Fruit fly (Drosophila melanogaster): ENCODE measurements around the gene Ptp61F.

Gene Ptp61F

DNA sequence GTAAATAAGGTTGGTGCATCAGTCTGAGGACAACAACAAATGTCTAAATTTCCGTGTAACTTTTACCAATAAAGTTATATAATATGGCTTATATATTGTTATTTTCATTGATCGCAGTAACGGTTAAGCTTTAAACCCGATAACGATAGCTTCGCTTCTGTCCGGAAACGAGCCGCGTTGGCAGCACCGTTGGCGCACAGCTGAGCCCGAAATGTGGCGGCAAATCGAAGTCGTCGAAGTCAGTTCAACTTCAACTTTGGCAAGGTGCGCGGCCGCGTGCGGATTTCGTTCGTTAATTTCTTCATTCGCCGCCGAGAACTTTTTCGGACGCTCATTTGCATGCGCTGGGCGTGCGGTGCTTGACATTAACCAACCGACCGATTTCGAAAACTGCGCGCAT is 156.8 kb downstream of the Ptp61F start, which contains the start of gene Myo61F (continued):
- no peak for TF ChIP-seq CG12659 (GFP tag; optimal IDR thresholded peaks at IDR 0.05)
- TF ChIP-seq NC2α (GFP tag; optimal IDR thresholded peaks at IDR 0.05): no peak
- TF ChIP-seq CG13624 (GFP tag; optimal IDR thresholded peaks at IDR 0.05): no peak
- no peak for TF ChIP-seq sens-2 (GFP tag; IDR thresholded peaks at IDR 0.05)
- no peak for TF ChIP-seq sc (optimal IDR thresholded peaks at IDR 0.05)
- TF ChIP-seq sc (GFP tag; optimal IDR thresholded peaks at IDR 0.05): no peak
- no peak for TF ChIP-seq CG33557 (GFP tag; optimal IDR thresholded peaks at IDR 0.05)
- no peak for TF ChIP-seq CG3407 (GFP tag; optimal IDR thresholded peaks at IDR 0.05)
- TF ChIP-seq CG3995 (GFP tag; optimal IDR thresholded peaks at IDR 0.05): peak; percentile 87
- TF ChIP-seq zf30C (GFP tag; optimal IDR thresholded peaks at IDR 0.05): no peak
- TF ChIP-seq Adf1 (GFP tag; IDR thresholded peaks at IDR 0.05): peak; percentile 88
- TF ChIP-seq kah (GFP tag; optimal IDR thresholded peaks at IDR 0.05): no peak
- peak in 1 of 2 experiments; percentile 94 for TF ChIP-seq Pdp1 (GFP tag; optimal IDR thresholded peaks at IDR 0.05)
- no peak for TF ChIP-seq CG4328 (GFP tag; optimal IDR thresholded peaks at IDR 0.05)
- TF ChIP-seq TFAM (GFP tag; optimal IDR thresholded peaks at IDR 0.05): no peak
- TF ChIP-seq CG11504 (tag; optimal IDR thresholded peaks at IDR 0.05): no peak
- no peak for TF ChIP-seq abd-A (tag; optimal IDR thresholded peaks at IDR 0.05)
- TF ChIP-seq BEAF-32 (GFP tag; optimal IDR thresholded peaks at IDR 0.05): peak; percentile 21
- no peak for TF ChIP-seq wdn (GFP tag; IDR thresholded peaks at IDR 0.05)
- no peak for TF ChIP-seq odd (GFP tag; optimal IDR thresholded peaks at IDR 0.05)
- no peak for TF ChIP-seq Optix (GFP tag; IDR thresholded peaks at IDR 0.05)
- TF ChIP-seq Scr (GFP tag; IDR thresholded peaks at IDR 0.05; ENCODE audit: partially characterized antibody): peak; percentile 54
- TF ChIP-seq unc-4 (GFP tag; IDR thresholded peaks at IDR 0.05; ENCODE audit: partially characterized antibody): peak; percentile 53
- peak; percentile 74 for TF ChIP-seq pzg (GFP tag; optimal IDR thresholded peaks at IDR 0.05)
- TF ChIP-seq CG3065 (GFP tag; optimal IDR thresholded peaks at IDR 0.05): no peak
- no peak for TF ChIP-seq Xbp1 (GFP tag; optimal IDR thresholded peaks at IDR 0.05)
- no peak for TF ChIP-seq CG9876 (GFP tag; optimal IDR thresholded peaks at IDR 0.05)
- TF ChIP-seq tup (GFP tag; optimal IDR thresholded peaks at IDR 0.05): no peak
- TF ChIP-seq grau (tag; optimal IDR thresholded peaks at IDR 0.05): no peak
- TF ChIP-seq otp (GFP tag; IDR thresholded peaks at IDR 0.05): no peak
- no peak for TF ChIP-seq Chrac-16 (GFP tag; optimal IDR thresholded peaks at IDR 0.05)
- TF ChIP-seq bowl (GFP tag; IDR thresholded peaks at IDR 0.05): no peak
- peak; percentile 46 for TF ChIP-seq onecut (GFP tag; IDR thresholded peaks at IDR 0.05)
- TF ChIP-seq Rfx (GFP tag; IDR thresholded peaks at IDR 0.05): no peak
- no peak for TF ChIP-seq CG14667 (GFP tag; IDR thresholded peaks at IDR 0.05)
- TF ChIP-seq Lim3 (GFP tag; IDR thresholded peaks at IDR 0.05): no peak
- no peak for TF ChIP-seq seq (GFP tag; IDR thresholded peaks at IDR 0.05)
- TF ChIP-seq tio (GFP tag; optimal IDR thresholded peaks at IDR 0.05): no peak
- no peak for TF ChIP-seq Dip3 (GFP tag; optimal IDR thresholded peaks at IDR 0.05)
- TF ChIP-seq crol (GFP tag; IDR thresholded peaks at IDR 0.05): no peak
- no peak for TF ChIP-seq Hmx (GFP tag; optimal IDR thresholded peaks at IDR 0.05)
- no peak for TF ChIP-seq CG9215 (GFP tag; IDR thresholded peaks at IDR 0.05)
- no peak for TF ChIP-seq CrebB (tag; optimal IDR thresholded peaks at IDR 0.05)
- no peak for TF ChIP-seq CG14710 (tag; optimal IDR thresholded peaks at IDR 0.05)
- no peak for TF ChIP-seq Doc2 (GFP tag; IDR thresholded peaks at IDR 0.05)
- TF ChIP-seq CG34224 (GFP tag; IDR thresholded peaks at IDR 0.05; ENCODE audit: partially characterized antibody): peak; percentile 61; the same call in 1 of the 3 replicates
- TF ChIP-seq CG7556 (GFP tag; optimal IDR thresholded peaks at IDR 0.05): no peak
- TF ChIP-seq CG17361 (GFP tag; IDR thresholded peaks at IDR 0.05): no peak
- TF ChIP-seq btn (GFP tag; optimal IDR thresholded peaks at IDR 0.05): no peak
- TF ChIP-seq gfzf (GFP tag; optimal IDR thresholded peaks at IDR 0.05): no peak
- no peak for TF ChIP-seq lab (GFP tag; optimal IDR thresholded peaks at IDR 0.05)
- TF ChIP-seq CG10462 (GFP tag; optimal IDR thresholded peaks at IDR 0.05): no peak

Data from whole organism, embryonic.